Worm (Caenorhabditis elegans): ENCODE data around the gene dpy-28.

DNA sequence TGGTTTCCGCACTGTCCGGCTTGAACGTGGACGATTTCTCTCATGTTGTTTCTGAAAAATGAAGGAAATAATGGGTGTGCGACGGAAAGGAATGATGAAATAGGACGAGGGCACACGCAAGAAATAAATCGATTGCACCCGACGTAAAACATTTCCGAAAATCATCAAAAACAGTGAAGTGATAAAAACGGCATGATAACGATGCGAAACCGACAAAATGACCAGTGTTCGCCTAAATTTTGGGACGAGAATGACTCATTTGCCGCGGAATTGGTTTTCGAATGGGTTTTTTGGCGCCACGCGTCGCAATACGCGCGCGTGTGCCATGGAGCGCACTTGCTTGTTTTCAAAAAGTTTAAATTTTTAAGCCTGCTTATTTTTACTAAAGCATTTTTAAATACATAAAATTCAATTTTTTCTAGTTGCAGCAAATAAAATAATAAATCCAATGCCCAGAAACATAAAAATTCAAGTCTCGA lies 20.5 kb upstream of the dpy-28 start, which contains the start of the genes tbb-1 and rib-2:
- TF ChIP-seq unc-62 (GFP tag; optimal IDR thresholded peaks at IDR 0.05) (no peak), blmp-1 (tag; optimal IDR thresholded peaks at IDR 0.05) (no peak), lin-13 (tag; optimal IDR thresholded peaks at IDR 0.05) (peak; percentile 55)

All from whole organism, mixed stage, embryonic.